Worm (Caenorhabditis elegans) whole organism, L1 larva: ENCODE measurements around the gene nhr-21.

Experiments used
- ama-1 ChIP-seq: fragments of 150-350 bp; optimal IDR thresholded peaks from 2 replicates; lab custom pipeline; 2014
- blmp-1 ChIP-seq: fragments of 150-350 bp; optimal IDR thresholded peaks from 2 replicates; lab custom pipeline; 2014; ENCODE audit warnings: missing biosample characterization, missing genetic modification characterization
- ceh-82 ChIP-seq, 3 experiments: fragments of 150-350 bp in 1 of 3; sonication (generic microtip) in 2 of 3; optimal IDR thresholded peaks; 2 replicates each; lab custom pipeline; 2014 to 2017; ENCODE audit warnings: missing biosample characterization in 3 of 3, missing genetic modification characterization in 3 of 3
- ces-1 ChIP-seq: fragments of 150-350 bp; optimal IDR thresholded peaks from 2 replicates; lab custom pipeline; 2014; ENCODE audit warnings: missing biosample characterization, missing genetic modification reagents, missing genetic modification characterization
- dpl-1 ChIP-seq, 3 experiments: fragments of 150-350 bp in 2 of 3; sonication (generic microtip) in 1 of 3; optimal IDR thresholded peaks; 2 replicates each; lab custom pipeline; 2014 to 2017; ENCODE audit warnings: missing biosample characterization in 3 of 3, missing genetic modification characterization in 3 of 3, missing genetic modification reagents in 3 of 3
- dsc-1 ChIP-seq: sonication (generic microtip); optimal IDR thresholded peaks from 2 replicates; lab custom pipeline; 2016; ENCODE audit warnings: mild to moderate bottlenecking, missing genetic modification characterization, missing compliant biosample characterization
- efl-1 ChIP-seq, 4 experiments: fragments of 150-350 bp; optimal IDR thresholded peaks in 3 of 4; peaks in 1 of 4; 1 replicate in 1 of 4; 2 replicates in 3 of 4; lab custom pipeline; 2014; ENCODE audit warnings: missing biosample characterization in 2 of 4, missing genetic modification characterization in 2 of 4, missing genetic modification reagents in 2 of 4
- egl-13 ChIP-seq: sonication (generic microtip); optimal IDR thresholded peaks from 2 replicates; lab custom pipeline; 2016; ENCODE audit warnings: missing genotype, missing genetic modification reagents, missing genetic modification characterization, missing compliant biosample characterization
- elt-3 ChIP-seq, 6 experiments: fragments of 150-350 bp in 1 of 6; sonication (generic microtip); optimal IDR thresholded peaks; 2 replicates each; lab custom pipeline; 2017 to 2018; ENCODE audit warnings: missing biosample characterization in 6 of 6, missing genetic modification characterization in 6 of 6, inconsistent platforms in 1 of 6
- ets-5 ChIP-seq: fragments of 200-800 bp; sonication (Bioruptor generic); IDR thresholded peaks from 2 replicates; pipeline ENCODE4 v1.3.6; 2022; ENCODE audit warnings: missing genetic modification characterization, missing compliant biosample characterization
- fkh-8 ChIP-seq: sonication (generic microtip); optimal IDR thresholded peaks from 2 replicates; lab custom pipeline; 2016; ENCODE audit warnings: mild to moderate bottlenecking, missing genetic modification characterization, missing compliant biosample characterization
- grh-1 ChIP-seq: fragments of 200-800 bp; sonication (Bioruptor generic); IDR thresholded peaks from 2 replicates; pipeline ENCODE4 v1.3.6; 2022; ENCODE audit warnings: missing genetic modification reagents, missing genetic modification characterization, missing compliant biosample characterization
- isw-1 ChIP-seq: fragments of 200-800 bp; sonication (Bioruptor generic); IDR thresholded peaks from 2 replicates; pipeline ENCODE4 v1.3.6; 2022; ENCODE audit warnings: missing genetic modification characterization, missing compliant biosample characterization
- jun-1 ChIP-seq: fragments of 150-350 bp; optimal IDR thresholded peaks from 2 replicates; lab custom pipeline; 2014; ENCODE audit warnings: missing biosample characterization, missing genetic modification reagents, missing genetic modification characterization
- lin-13 ChIP-seq: fragments of 150-350 bp; optimal IDR thresholded peaks from 2 replicates; lab custom pipeline; 2014; ENCODE audit warnings: missing biosample characterization, missing genetic modification reagents, missing genetic modification characterization
- lin-14 ChIP-seq: fragments of 200-800 bp; sonication (Bioruptor generic); optimal IDR thresholded peaks from 2 replicates; lab custom pipeline; 2018; ENCODE audit warnings: mild to moderate bottlenecking, missing genetic modification characterization, moderate library complexity, missing compliant biosample characterization
- lin-15B ChIP-seq: fragments of 150-350 bp; sonication (generic microtip); optimal IDR thresholded peaks from 3 replicates; lab custom pipeline; 2014; ENCODE audit warnings: missing biosample characterization, missing genetic modification characterization
- lin-35 ChIP-seq, 2 experiments: fragments of 150-350 bp; optimal IDR thresholded peaks; 2 replicates each; lab custom pipeline; 2014; ENCODE audit warnings: missing biosample characterization in 2 of 2, missing genetic modification characterization in 2 of 2, missing genetic modification reagents in 2 of 2
- lin-39 ChIP-seq: fragments of 150-350 bp; optimal IDR thresholded peaks from 2 replicates; lab custom pipeline; 2014; ENCODE audit warnings: missing biosample characterization, missing genetic modification reagents, missing genetic modification characterization
- lir-3 ChIP-seq: sonication (generic microtip); optimal IDR thresholded peaks from 2 replicates; lab custom pipeline; 2016; ENCODE audit warnings: mild to moderate bottlenecking, missing genetic modification characterization, moderate library complexity, missing compliant biosample characterization; ENCODE audit not compliant: poor library complexity
- lsy-2 ChIP-seq, 2 experiments: fragments of 150-350 bp; optimal IDR thresholded peaks; 2 replicates each; lab custom pipeline; 2014; ENCODE audit warnings: missing biosample characterization in 2 of 2, missing genetic modification characterization in 2 of 2
- mdl-1 ChIP-seq, 2 experiments: fragments of 150-350 bp; optimal IDR thresholded peaks; 2 replicates each; lab custom pipeline; 2014 to 2017; ENCODE audit warnings: missing biosample characterization in 2 of 2, missing genetic modification characterization in 2 of 2, inconsistent platforms in 1 of 2
- nhr-19 ChIP-seq: fragments of 200-800 bp; sonication (Bioruptor generic); conservative IDR thresholded peaks from 2 replicates; pipeline ENCODE4 v1.3.6; 2022; ENCODE audit warnings: missing genetic modification characterization, missing compliant biosample characterization
- nhr-20 ChIP-seq: sonication (generic microtip); optimal IDR thresholded peaks from 2 replicates; lab custom pipeline; 2016; ENCODE audit warnings: mild to moderate bottlenecking, missing genetic modification characterization, missing compliant biosample characterization
- nhr-47 ChIP-seq: sonication (generic microtip); optimal IDR thresholded peaks from 2 replicates; lab custom pipeline; 2016; ENCODE audit warnings: mild to moderate bottlenecking, missing genetic modification characterization, moderate library complexity, missing compliant biosample characterization
- nhr-71 ChIP-seq: sonication (generic microtip); optimal IDR thresholded peaks from 2 replicates; lab custom pipeline; 2016; ENCODE audit warnings: mild to moderate bottlenecking, missing genetic modification characterization, moderate library complexity, missing compliant biosample characterization
- nhr-85 ChIP-seq: sonication (generic microtip); peaks from one replicate; lab custom pipeline; 2016; ENCODE audit warnings: missing genetic modification characterization, inconsistent platforms, missing compliant biosample characterization
- nhr-90 ChIP-seq: sonication (generic microtip); optimal IDR thresholded peaks from 2 replicates; lab custom pipeline; 2016; ENCODE audit warnings: mild to moderate bottlenecking, missing genetic modification characterization, missing compliant biosample characterization; ENCODE audit not compliant: poor library complexity
- snu-23 ChIP-seq: sonication (generic microtip); optimal IDR thresholded peaks from 2 replicates; lab custom pipeline; 2016; ENCODE audit warnings: missing genetic modification characterization, missing compliant biosample characterization
- tbx-2 ChIP-seq: sonication (generic microtip); optimal IDR thresholded peaks from 2 replicates; lab custom pipeline; 2016; ENCODE audit warnings: missing genetic modification characterization, missing compliant biosample characterization
- unc-130 ChIP-seq: fragments of 150-350 bp; optimal IDR thresholded peaks from 2 replicates; lab custom pipeline; 2017; ENCODE audit warnings: missing biosample characterization, missing genetic modification characterization, inconsistent platforms
- unc-86 ChIP-seq: sonication (generic microtip); optimal IDR thresholded peaks from 2 replicates; lab custom pipeline; 2016; ENCODE audit warnings: missing genetic modification characterization, missing compliant biosample characterization
- vab-15 ChIP-seq: sonication (generic microtip); optimal IDR thresholded peaks from 2 replicates; lab custom pipeline; 2017; ENCODE audit warnings: missing genotype, mild to moderate bottlenecking, missing genetic modification characterization, missing compliant biosample characterization
- ztf-11 ChIP-seq, 2 experiments: sonication (generic microtip); optimal IDR thresholded peaks; 2 replicates each; lab custom pipeline; 2016 to 2017; ENCODE audit warnings: missing genetic modification characterization in 2 of 2, missing biosample characterization in 1 of 2, missing compliant biosample characterization in 1 of 2

The nhr-21 gene

DNA sequence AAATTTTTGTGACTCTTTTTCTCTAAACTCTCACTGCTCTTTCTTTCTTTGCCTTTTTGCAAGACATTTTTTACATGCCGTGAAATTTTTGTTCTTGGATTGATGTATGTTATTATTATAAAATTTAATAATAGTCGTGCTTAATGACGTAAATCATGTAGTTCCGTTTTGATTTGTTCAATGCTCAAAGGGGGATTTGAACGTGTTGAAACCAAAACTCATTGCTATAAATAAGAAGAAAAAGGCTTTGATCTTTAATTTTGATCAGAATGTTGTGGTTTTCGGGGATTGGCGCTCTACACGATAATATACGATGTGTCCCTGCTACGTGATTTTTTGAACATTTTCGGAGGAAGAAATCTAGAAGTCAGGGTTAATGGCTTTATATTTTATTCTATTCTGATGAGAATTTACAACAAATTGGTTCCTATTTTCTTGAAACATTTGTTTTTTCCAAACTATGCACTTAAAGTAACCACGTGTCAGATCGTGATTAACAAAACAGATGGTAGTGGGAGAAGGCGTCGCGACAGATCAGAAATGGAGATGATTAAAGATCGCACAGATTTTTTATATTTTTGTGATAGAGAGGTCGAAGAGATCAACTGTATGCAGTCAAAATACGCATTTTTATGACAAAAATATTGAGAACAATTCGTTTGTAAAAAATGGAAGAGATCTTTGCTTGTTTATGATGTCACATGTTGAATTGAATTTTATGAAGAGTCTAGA, 2.7 kb downstream of the nhr-21 start:
- TF ChIP-seq dsc-1 (tag; lab: Kevin White, UChicago), result peak; percentile 24
- peak; percentile 19 for TF ChIP-seq nhr-71 (tag; lab: Kevin White, UChicago)
- no peak for TF ChIP-seq unc-86 (tag; lab: Kevin White, UChicago)
- TF ChIP-seq elt-3 (tag; optimal IDR thresholded peaks at IDR 0.05; lab: Kevin White, UChicago), result peak in 1 of 6 experiments; percentile 55
- no peak for TF ChIP-seq ces-1
- TF ChIP-seq lin-39 (tag; lab: Kevin White, UChicago), result no peak
- TF ChIP-seq lin-15B (tag; lab: Kevin White, UChicago), result no peak
- no peak for TF ChIP-seq grh-1
- peak; percentile 19 for TF ChIP-seq nhr-47 (tag; lab: Kevin White, UChicago)
- peak; percentile 19; the same call in 1 of the 2 replicates for TF ChIP-seq nhr-19 (GFP tag; lab: Robert Waterston, UW)
- no peak for TF ChIP-seq efl-1 (optimal IDR thresholded peaks at IDR 0.05; lab: Kevin White, UChicago)
- peak in 1 of 2 experiments; percentile 87 for TF ChIP-seq efl-1 (GFP tag; optimal IDR thresholded peaks at IDR 0.05 in 1 of 2; lab: Kevin White, UChicago)
- TF ChIP-seq isw-1 (GFP tag; lab: Robert Waterston, UW), result no peak
- TF ChIP-seq nhr-20, result peak; percentile 41
- TF ChIP-seq fkh-8 (tag; lab: Kevin White, UChicago), result peak; percentile 57
- TF ChIP-seq blmp-1, result peak; percentile 60
- peak; percentile 90 for TF ChIP-seq nhr-85 (tag; lab: Kevin White, UChicago)
- TF ChIP-seq mdl-1 (tag; optimal IDR thresholded peaks at IDR 0.05; lab: Kevin White, UChicago), result peak in 1 of 2 experiments; percentile 16

DNA sequence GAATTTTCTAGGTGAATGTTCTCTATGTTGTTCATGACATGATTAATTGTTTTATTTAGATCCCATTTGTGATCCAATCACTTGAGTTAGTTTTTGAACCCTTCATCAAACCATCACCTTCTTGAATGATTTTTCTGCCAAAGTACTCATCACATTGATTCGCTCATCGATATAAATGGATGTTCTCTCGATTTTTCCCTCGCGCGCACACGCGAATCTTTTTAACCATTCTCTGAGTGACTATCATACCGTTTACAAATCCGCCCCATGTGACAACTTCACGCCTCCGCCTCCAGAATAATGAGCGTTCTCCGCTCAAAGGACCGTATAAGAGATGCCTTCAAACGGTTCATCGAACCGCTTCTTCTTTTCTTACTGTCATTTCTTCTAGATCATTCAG, 3.9 kb downstream of the nhr-21 start:
- peak; percentile 94 for TF ChIP-seq nhr-85 (tag; lab: Kevin White, UChicago)
- TF ChIP-seq lin-14, result peak; percentile 50
- TF ChIP-seq tbx-2, result peak; percentile 65
- TF ChIP-seq ceh-82 (tag; optimal IDR thresholded peaks at IDR 0.05; lab: Kevin White, UChicago), result no peak
- TF ChIP-seq elt-3 (tag; optimal IDR thresholded peaks at IDR 0.05; lab: Kevin White, UChicago), result peak; percentile 63 to 86 (median 76)
- TF ChIP-seq fkh-8 (tag; lab: Kevin White, UChicago), result no peak
- peak; percentile 72 for TF ChIP-seq unc-130 (tag; lab: Kevin White, UChicago)
- no peak for TF ChIP-seq isw-1 (GFP tag; lab: Robert Waterston, UW)
- peak in 1 of 3 experiments; percentile 13 for TF ChIP-seq dpl-1 (GFP tag; optimal IDR thresholded peaks at IDR 0.05; lab: Kevin White, UChicago)
- peak in 1 of 2 experiments; percentile 85 for TF ChIP-seq mdl-1 (tag; optimal IDR thresholded peaks at IDR 0.05; lab: Kevin White, UChicago)
- no peak for TF ChIP-seq jun-1
- TF ChIP-seq egl-13 (tag; lab: Kevin White, UChicago), result no peak
- peak; percentile 92 for TF ChIP-seq nhr-19 (GFP tag; lab: Robert Waterston, UW)
- peak; percentile 65 for TF ChIP-seq nhr-90 (tag; lab: Kevin White, UChicago)
- peak in 1 of 2 experiments; percentile 18 for TF ChIP-seq lsy-2 (tag; optimal IDR thresholded peaks at IDR 0.05; lab: Kevin White, UChicago)
- TF ChIP-seq grh-1, result 0 out of 2 replicates have a peak, but pooled peaks have one; percentile 17
- TF ChIP-seq lin-13 (GFP tag; lab: Kevin White, UChicago), result peak; percentile 39
- TF ChIP-seq snu-23, result peak; percentile 62
- TF ChIP-seq nhr-71 (tag; lab: Kevin White, UChicago), result peak; percentile 71
- TF ChIP-seq vab-15 (tag; lab: Kevin White, UChicago), result no peak
- peak in 1 of 2 experiments; percentile 63 for TF ChIP-seq lin-35 (GFP tag; optimal IDR thresholded peaks at IDR 0.05; lab: Kevin White, UChicago)
- peak; percentile 86 for TF ChIP-seq blmp-1
- peak; percentile 81 for TF ChIP-seq nhr-20

- TF ChIP-seq ets-5 (GFP tag; lab: Robert Waterston, UW) (no peak), ztf-11 (tag; optimal IDR thresholded peaks at IDR 0.05; lab: Kevin White, UChicago) (no peak), lir-3 (tag; lab: Kevin White, UChicago) (no peak), ama-1 (lab: Kevin White, UChicago) (peak; percentile 4), lin-39 (tag; lab: Kevin White, UChicago) (no peak)
Observed at ce11 chrII:7343668-7344067, 4.6 kb downstream of the nhr-21 start.
